Worm (Caenorhabditis elegans) whole organism, L4 larva: ENCODE results near the gene fut-6.

Experiments
- F26F4.8 ChIP-seq: fragments of 200-800 bp; sonication (Bioruptor generic); conservative IDR thresholded peaks from 2 replicates; pipeline ENCODE4 v1.3.6; 2022; ENCODE audit warnings: missing genetic modification characterization, missing compliant biosample characterization
- Y75B8A.6 ChIP-seq: fragments of 200-800 bp; sonication (Bioruptor generic); IDR thresholded peaks from 2 replicates; pipeline ENCODE4 v1.3.6; 2022; ENCODE audit warnings: missing genetic modification reagents, missing genetic modification characterization, missing compliant biosample characterization
- aha-1 ChIP-seq: fragments of 150-350 bp; peaks from one replicate; lab custom pipeline; 2014; ENCODE audit warnings: missing biosample characterization, missing genetic modification characterization
- aly-2 ChIP-seq: sonication (generic microtip); optimal IDR thresholded peaks from 2 replicates; lab custom pipeline; 2018; ENCODE audit warnings: missing biosample characterization, missing genetic modification characterization
- arid-1 ChIP-seq: fragments of 200-800 bp; sonication (Bioruptor generic); conservative IDR thresholded peaks from 2 replicates; pipeline ENCODE4 v1.3.6; 2022; ENCODE audit warnings: missing genetic modification reagents, missing genetic modification characterization, missing compliant biosample characterization
- attf-4 ChIP-seq: sonication (generic microtip); optimal IDR thresholded peaks from 3 replicates; lab custom pipeline; 2017; ENCODE audit warnings: missing biosample characterization, missing genetic modification characterization
- ceh-20 ChIP-seq: fragments of 200-800 bp; sonication (Bioruptor generic); IDR thresholded peaks from 2 replicates; pipeline ENCODE4 v1.3.6; 2022; ENCODE audit warnings: missing genetic modification reagents, missing genetic modification characterization, missing compliant biosample characterization
- ceh-28 ChIP-seq: fragments of 150-350 bp; optimal IDR thresholded peaks from 2 replicates; lab custom pipeline; 2014; ENCODE audit warnings: missing biosample characterization, missing genetic modification reagents, missing genetic modification characterization
- ceh-32 ChIP-seq: sonication (generic microtip); optimal IDR thresholded peaks from 2 replicates; lab custom pipeline; 2016; ENCODE audit warnings: mild to moderate bottlenecking, missing genetic modification characterization, missing compliant biosample characterization; ENCODE audit not compliant: poor library complexity
- ceh-44 ChIP-seq: fragments of 200-800 bp; sonication (Bioruptor generic); IDR thresholded peaks from 2 replicates; pipeline ENCODE4 v1.3.6; 2022; ENCODE audit warnings: missing genetic modification reagents, missing genetic modification characterization, missing compliant biosample characterization
- ceh-82 ChIP-seq: sonication (generic microtip); optimal IDR thresholded peaks from 2 replicates; lab custom pipeline; 2017; ENCODE audit warnings: missing biosample characterization, missing genetic modification characterization
- ces-1 ChIP-seq: fragments of 150-350 bp; sonication (generic microtip); optimal IDR thresholded peaks from 4 replicates; lab custom pipeline; 2014; ENCODE audit warnings: missing biosample characterization, missing genetic modification reagents, missing genetic modification characterization
- ctbp-1 ChIP-seq: fragments of 200-800 bp; sonication (Bioruptor generic); IDR thresholded peaks from 2 replicates; pipeline ENCODE4 v1.3.6; 2022; ENCODE audit warnings: missing genetic modification reagents, missing genetic modification characterization, missing compliant biosample characterization
- daf-19 ChIP-seq: fragments of 200-800 bp; sonication (Bioruptor generic); conservative IDR thresholded peaks from 2 replicates; pipeline ENCODE4 v1.3.6; 2022; ENCODE audit warnings: missing genetic modification characterization, missing compliant biosample characterization
- dmd-8 ChIP-seq: fragments of 200-800 bp; sonication (Bioruptor generic); IDR thresholded peaks from 2 replicates; pipeline ENCODE4 v1.3.6; 2022; ENCODE audit warnings: missing genetic modification characterization, missing compliant biosample characterization
- dve-1 ChIP-seq: sonication (generic microtip); optimal IDR thresholded peaks from 2 replicates; lab custom pipeline; 2017; ENCODE audit warnings: antibody characterized with exemption, mild to moderate bottlenecking, missing genetic modification characterization, missing compliant biosample characterization; ENCODE audit not compliant: insufficient read depth
- fkh-10 ChIP-seq: fragments of 150-350 bp; optimal IDR thresholded peaks from 2 replicates; lab custom pipeline; 2014; ENCODE audit warnings: missing biosample characterization, missing genetic modification reagents, missing genetic modification characterization
- hif-1 ChIP-seq, 2 experiments: sonication (generic microtip); optimal IDR thresholded peaks; 2 replicates each; lab custom pipeline; 2016 to 2017; ENCODE audit warnings: missing compliant biosample characterization in 2 of 2, missing genetic modification characterization in 2 of 2, missing genetic modification reagents in 2 of 2, missing genotype in 2 of 2, mild to moderate bottlenecking in 1 of 2
- hlh-11 ChIP-seq: fragments of 200-800 bp; sonication (Bioruptor generic); optimal IDR thresholded peaks from 2 replicates; lab custom pipeline; 2018; ENCODE audit warnings: mild to moderate bottlenecking, missing genetic modification characterization, missing compliant biosample characterization
- hlh-30 ChIP-seq: sonication (generic microtip); optimal IDR thresholded peaks from 2 replicates; lab custom pipeline; 2017; ENCODE audit warnings: antibody characterized with exemption, mild to moderate bottlenecking, missing genetic modification characterization, missing compliant biosample characterization; ENCODE audit not compliant: insufficient read depth
- lin-29 ChIP-seq: fragments of 200-800 bp; sonication (Bioruptor generic); IDR thresholded peaks from 2 replicates; pipeline ENCODE4 v1.3.6; 2022; ENCODE audit warnings: missing genetic modification reagents, missing genetic modification characterization, missing compliant biosample characterization
- madf-5 ChIP-seq, 2 experiments: fragments of 200-800 bp; sonication (Bioruptor generic); IDR thresholded peaks; 2 replicates each; pipeline ENCODE4 v1.3.6; 2022; ENCODE audit warnings: missing compliant biosample characterization in 2 of 2, missing genetic modification characterization in 2 of 2
- madf-9 ChIP-seq: fragments of 200-800 bp; sonication (Bioruptor generic); conservative IDR thresholded peaks from 2 replicates; pipeline ENCODE4 v1.3.6; 2022; ENCODE audit warnings: missing genetic modification reagents, missing genetic modification characterization, missing compliant biosample characterization
- mdl-1 ChIP-seq, 2 experiments: fragments of 150-350 bp in 1 of 2; sonication (generic microtip) in 1 of 2; optimal IDR thresholded peaks; 2 replicates each; lab custom pipeline; 2014 to 2017; ENCODE audit warnings: missing biosample characterization in 2 of 2, missing genetic modification characterization in 2 of 2
- mep-1 ChIP-seq: fragments of 150-350 bp; sonication (generic microtip); optimal IDR thresholded peaks from 3 replicates; lab custom pipeline; 2014; ENCODE audit warnings: missing biosample characterization, missing genetic modification characterization
- mxl-2 ChIP-seq: fragments of 200-800 bp; sonication (Bioruptor generic); conservative IDR thresholded peaks from 2 replicates; pipeline ENCODE4 v1.3.6; 2022; ENCODE audit warnings: missing genetic modification reagents, missing genetic modification characterization, missing compliant biosample characterization
- mxl-3 ChIP-seq: fragments of 200-800 bp; sonication (Bioruptor generic); optimal IDR thresholded peaks from 2 replicates; lab custom pipeline; 2018; ENCODE audit warnings: mild to moderate bottlenecking, missing genetic modification characterization, missing compliant biosample characterization
- nhr-10 ChIP-seq: fragments of 150-350 bp; optimal IDR thresholded peaks from 2 replicates; lab custom pipeline; 2014; ENCODE audit warnings: missing biosample characterization, missing genetic modification characterization
- nhr-102 ChIP-seq: sonication (generic microtip); optimal IDR thresholded peaks from 2 replicates; lab custom pipeline; 2016; ENCODE audit warnings: mild to moderate bottlenecking, missing genetic modification characterization, moderate library complexity, missing compliant biosample characterization
- nhr-11 ChIP-seq: fragments of 150-350 bp; optimal IDR thresholded peaks from 2 replicates; lab custom pipeline; 2014; ENCODE audit warnings: missing biosample characterization, missing genetic modification characterization
- nhr-237 ChIP-seq: sonication (generic microtip); optimal IDR thresholded peaks from 2 replicates; lab custom pipeline; 2017; ENCODE audit warnings: missing biosample characterization, missing genetic modification characterization
- nhr-25 ChIP-seq: sonication (generic microtip); optimal IDR thresholded peaks from 2 replicates; lab custom pipeline; 2017; ENCODE audit warnings: missing genetic modification characterization, mild to moderate bottlenecking, missing compliant biosample characterization, antibody characterized with exemption, moderate library complexity, borderline replicate concordance; ENCODE audit not compliant: insufficient read depth
- nhr-28 ChIP-seq: fragments of 150-350 bp; optimal IDR thresholded peaks from 2 replicates; lab custom pipeline; 2014; ENCODE audit warnings: missing biosample characterization, missing genetic modification characterization
- nhr-41 ChIP-seq: fragments of 200-800 bp; sonication (Bioruptor generic); IDR thresholded peaks from 2 replicates; pipeline ENCODE4 v1.3.6; 2022; ENCODE audit warnings: missing genetic modification reagents, missing genetic modification characterization, missing compliant biosample characterization
- nhr-42 ChIP-seq: fragments of 200-800 bp; sonication (Bioruptor generic); IDR thresholded peaks from 2 replicates; pipeline ENCODE4 v1.3.6; 2022; ENCODE audit warnings: missing genetic modification characterization, missing compliant biosample characterization
- pha-4 ChIP-seq, 2 experiments: fragments of 150-350 bp in 1 of 2; fragments of 200-800 bp in 1 of 2; sonication (Bioruptor generic) in 1 of 2; IDR thresholded peaks in 1 of 2; optimal IDR thresholded peaks in 1 of 2; 2 replicates each; pipeline versions ENCODE4 v1.3.6 to Lab custom; 2014 to 2022; ENCODE audit warnings: missing genetic modification characterization in 2 of 2, missing genetic modification reagents in 2 of 2, missing biosample characterization in 1 of 2, missing compliant biosample characterization in 1 of 2
- php-3 ChIP-seq: fragments of 200-800 bp; sonication (Bioruptor generic); IDR thresholded peaks from 2 replicates; pipeline ENCODE4 v1.3.6; 2022; ENCODE audit warnings: missing genetic modification reagents, missing genetic modification characterization, missing compliant biosample characterization
- pqm-1 ChIP-seq: sonication (generic microtip); optimal IDR thresholded peaks from 2 replicates; lab custom pipeline; 2017; ENCODE audit warnings: missing biosample characterization, missing genetic modification characterization
- set-16 ChIP-seq: fragments of 200-800 bp; sonication (Bioruptor generic); IDR thresholded peaks from 2 replicates; pipeline ENCODE4 v1.3.6; 2022; ENCODE audit warnings: missing genetic modification reagents, missing genetic modification characterization, missing compliant biosample characterization
- skn-1 ChIP-seq: fragments of 150-350 bp; optimal IDR thresholded peaks from 2 replicates; lab custom pipeline; 2014; ENCODE audit warnings: missing biosample characterization, missing genetic modification characterization
- snpc-1.2 ChIP-seq: fragments of 200-800 bp; sonication (Bioruptor generic); IDR thresholded peaks from 2 replicates; pipeline ENCODE4 v1.3.6; 2022; ENCODE audit warnings: missing genetic modification reagents, missing genetic modification characterization, missing compliant biosample characterization
- spr-1 ChIP-seq: sonication (generic microtip); optimal IDR thresholded peaks from 2 replicates; lab custom pipeline; 2016; ENCODE audit warnings: mild to moderate bottlenecking, missing genetic modification characterization, missing compliant biosample characterization
- vab-7 ChIP-seq: fragments of 200-800 bp; sonication (Bioruptor generic); IDR thresholded peaks from 2 replicates; pipeline ENCODE4 v1.3.6; 2022; ENCODE audit warnings: missing genetic modification reagents, missing genetic modification characterization, missing compliant biosample characterization
- zfp-2 ChIP-seq: sonication (generic microtip); optimal IDR thresholded peaks from 2 replicates; lab custom pipeline; 2016; ENCODE audit warnings: mild to moderate bottlenecking, missing genetic modification characterization, missing compliant biosample characterization
- zip-11 ChIP-seq: fragments of 200-800 bp; sonication (Bioruptor generic); IDR thresholded peaks from 2 replicates; pipeline ENCODE4 v1.3.6; 2022; ENCODE audit warnings: missing genetic modification characterization, missing compliant biosample characterization
- zip-2 ChIP-seq: fragments of 150-350 bp; optimal IDR thresholded peaks from 2 replicates; lab custom pipeline; 2014; ENCODE audit warnings: missing biosample characterization, missing genetic modification characterization
- ztf-7 ChIP-seq: fragments of 150-350 bp; optimal IDR thresholded peaks from 2 replicates; lab custom pipeline; 2014; ENCODE audit warnings: missing biosample characterization, missing genetic modification characterization

Gene fut-6

ce11 chrII:4673670-4674069 lies 17.9 kb upstream of the fut-6 start (continued):
- no peak for TF ChIP-seq zip-11 (GFP tag; lab: Robert Waterston, UW)
- no peak for TF ChIP-seq php-3

- TF ChIP-seq mxl-2 (GFP tag; lab: Robert Waterston, UW) (0 out of 2 replicates have a peak, but pooled peaks have one; percentile 2), set-16 (GFP tag; lab: Robert Waterston, UW) (peak; percentile 72), arid-1 (GFP tag; lab: Robert Waterston, UW) (no peak)
Measured at ce11 chrII:4673242-4673641, 17.5 kb upstream of the fut-6 start.

DNA sequence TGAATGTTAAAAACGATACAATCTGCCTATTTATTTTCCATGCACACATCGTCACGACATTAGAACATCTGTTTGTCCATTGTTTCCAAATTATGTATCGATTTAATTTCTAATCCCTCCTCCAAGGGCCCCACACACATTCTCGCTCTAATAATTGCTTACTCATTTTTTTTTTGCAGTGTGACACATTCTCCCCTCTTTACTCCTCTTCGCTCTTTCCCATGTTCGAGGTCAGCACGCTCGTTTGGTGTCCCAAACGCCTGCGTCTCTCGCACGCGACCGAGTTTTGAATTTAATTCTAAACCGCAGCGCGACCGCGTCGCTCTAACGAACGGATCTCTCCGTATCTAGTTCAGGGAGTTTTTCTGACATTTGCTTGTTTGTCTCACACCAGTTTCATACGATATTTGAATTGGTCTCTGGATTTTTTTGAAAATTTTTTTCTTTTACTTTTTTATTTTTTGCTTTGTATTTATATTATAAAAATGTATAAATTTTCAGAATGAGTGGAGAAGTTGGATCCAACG lies 16.9 kb upstream of the fut-6 start, which contains the start of the genes clec-140 and hmg-11:
clec-140 (plus strand) TSS at position 477 of the 527 bp plus-strand sequence.
hmg-11 (plus strand) TSS at position 502 of the 527 bp plus-strand sequence.
- TF ChIP-seq daf-19 (GFP tag; lab: Robert Waterston, UW), result no peak
- no peak for TF ChIP-seq nhr-102 (tag; lab: Kevin White, UChicago)
- no peak for TF ChIP-seq dmd-8 (GFP tag; lab: Robert Waterston, UW)
- TF ChIP-seq pha-4 (GFP tag; IDR thresholded peaks at IDR 0.05; lab: Robert Waterston, UW), result no peak
- TF ChIP-seq pha-4 (tag; optimal IDR thresholded peaks at IDR 0.05; lab: Kevin White, UChicago), result no peak
- no peak for TF ChIP-seq ceh-28 (tag; lab: Kevin White, UChicago)
- no peak for TF ChIP-seq dve-1 (tag; lab: Kevin White, UChicago)
- TF ChIP-seq lin-29 (GFP tag; lab: Robert Waterston, UW), result no peak
- TF ChIP-seq mep-1, result no peak
- TF ChIP-seq F26F4.8 (GFP tag; lab: Robert Waterston, UW), result no peak
- no peak for TF ChIP-seq ctbp-1 (GFP tag; lab: Robert Waterston, UW)
- TF ChIP-seq nhr-42 (GFP tag; lab: Robert Waterston, UW), result no peak
- TF ChIP-seq hlh-30, result peak; percentile 91
- TF ChIP-seq aha-1 (tag; lab: Kevin White, UChicago), result no peak
- peak; percentile 61 for TF ChIP-seq nhr-25 (tag; lab: Kevin White, UChicago)
- TF ChIP-seq vab-7 (GFP tag; lab: Robert Waterston, UW), result 0 out of 2 replicates have a peak, but pooled peaks have one; percentile 14
- no peak for TF ChIP-seq nhr-11 (tag; lab: Kevin White, UChicago)
- no peak for TF ChIP-seq Y75B8A.6 (GFP tag; lab: Robert Waterston, UW)
- TF ChIP-seq fkh-10 (GFP tag; lab: Kevin White, UChicago), result peak; percentile 2
- TF ChIP-seq pqm-1, result peak; percentile 66
- 0 out of 2 replicates have a peak, but pooled peaks have one; percentile 40 for TF ChIP-seq nhr-41
- TF ChIP-seq nhr-10 (tag; lab: Kevin White, UChicago), result no peak
- TF ChIP-seq hlh-11, result peak; percentile 66
- no peak for TF ChIP-seq ceh-44 (GFP tag; lab: Robert Waterston, UW)
- TF ChIP-seq skn-1 (tag; lab: Kevin White, UChicago), result no peak
- TF ChIP-seq mdl-1 (tag; optimal IDR thresholded peaks at IDR 0.05; lab: Kevin White, UChicago), result peak; percentile 55 to 92
- no peak for TF ChIP-seq ceh-20 (GFP tag; lab: Robert Waterston, UW)
- no peak for TF ChIP-seq spr-1 (tag; lab: Kevin White, UChicago)
- TF ChIP-seq zfp-2, result no peak
- TF ChIP-seq attf-4 (tag; lab: Kevin White, UChicago), result no peak
- no peak for TF ChIP-seq madf-9 (GFP tag; lab: Robert Waterston, UW)
- TF ChIP-seq hif-1 (tag; optimal IDR thresholded peaks at IDR 0.05; lab: Kevin White, UChicago), result no peak
- TF ChIP-seq nhr-237 (tag; lab: Kevin White, UChicago), result no peak
- TF ChIP-seq ztf-7 (tag; lab: Kevin White, UChicago), result no peak
- no peak for TF ChIP-seq zip-11 (GFP tag; lab: Robert Waterston, UW)
- no peak for TF ChIP-seq aly-2 (tag; lab: Kevin White, UChicago)
- no peak for TF ChIP-seq snpc-1.2 (GFP tag; lab: Robert Waterston, UW)
- TF ChIP-seq ces-1 (GFP tag; lab: Kevin White, UChicago), result no peak
- TF ChIP-seq ceh-82 (tag; lab: Kevin White, UChicago), result no peak
- TF ChIP-seq nhr-28 (tag; lab: Kevin White, UChicago), result peak; percentile 50
- peak; percentile 87 for TF ChIP-seq mxl-3 (GFP tag; lab: Kevin White, UChicago)
- no peak for TF ChIP-seq ceh-32
- TF ChIP-seq zip-2 (tag; lab: Kevin White, UChicago), result no peak
- no peak for TF ChIP-seq madf-5 (GFP tag; IDR thresholded peaks at IDR 0.05; lab: Robert Waterston, UW)
